Fruit fly (Drosophila melanogaster): Measurements from ENCODE around the gene CG4751.

DNA sequence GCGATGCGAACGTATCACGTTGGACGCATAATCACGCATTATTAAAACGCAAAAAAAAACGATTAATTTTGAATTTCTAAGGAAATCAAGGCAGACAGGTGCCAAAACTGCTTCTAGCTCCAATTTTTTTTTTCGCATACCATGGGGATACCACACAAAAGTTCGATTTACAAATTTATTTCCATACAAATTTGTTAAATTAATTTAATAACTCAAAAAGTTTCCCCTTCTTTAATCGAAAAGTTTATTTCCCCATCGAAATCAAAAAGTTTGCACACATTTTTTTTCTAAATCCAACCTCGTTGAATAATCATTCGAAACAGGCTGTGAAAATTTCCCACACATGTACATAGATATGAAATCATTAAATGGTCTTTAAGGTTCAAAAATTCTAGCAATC, 14.8 kb downstream of the CG4751 start, which contains the start of gene CG31867:
- TF ChIP-seq fd96Ca (GFP tag; IDR thresholded peaks at IDR 0.05): no peak
- TF ChIP-seq Pif1B (GFP tag; optimal IDR thresholded peaks at IDR 0.05): no peak
- no peak for TF ChIP-seq CG4496 (GFP tag; IDR thresholded peaks at IDR 0.05)
- TF ChIP-seq CG32121 (GFP tag; IDR thresholded peaks at IDR 0.05): no peak
- no peak for TF ChIP-seq CG34367 (tag; optimal IDR thresholded peaks at IDR 0.05)
- no peak for TF ChIP-seq CG10348 (GFP tag; IDR thresholded peaks at IDR 0.05)
- TF ChIP-seq EcR (GFP tag; optimal IDR thresholded peaks at IDR 0.05): no peak
- TF ChIP-seq CG8159 (tag; optimal IDR thresholded peaks at IDR 0.05): no peak
- TF ChIP-seq CG13204 (GFP tag; optimal IDR thresholded peaks at IDR 0.05): no peak
- no peak for TF ChIP-seq CG8301 (tag; optimal IDR thresholded peaks at IDR 0.05)
- TF ChIP-seq CG17806 (tag; optimal IDR thresholded peaks at IDR 0.05): no peak
- no peak for TF ChIP-seq D1 (tag; optimal IDR thresholded peaks at IDR 0.05)
